Worm (Caenorhabditis elegans) whole organism, L3 larva: Measurements from ENCODE around the gene F55B11.2.

Experiments
- ama-1 ChIP-seq: fragments of 150-350 bp; optimal IDR thresholded peaks from 2 replicates; lab custom pipeline; 2018
- ceh-16 ChIP-seq: sonication (generic microtip); optimal IDR thresholded peaks from 2 replicates; lab custom pipeline; 2017; ENCODE audit warnings: missing biosample characterization, missing genetic modification characterization
- egl-27 ChIP-seq: sonication (generic microtip); optimal IDR thresholded peaks from 4 replicates; lab custom pipeline; 2017; ENCODE audit warnings: missing biosample characterization, missing genetic modification reagents, missing genetic modification characterization
- elt-2 ChIP-seq: sonication (generic microtip); optimal IDR thresholded peaks from 2 replicates; lab custom pipeline; 2016; ENCODE audit warnings: missing genetic modification reagents, mild to moderate bottlenecking, missing genetic modification characterization, missing compliant biosample characterization
- elt-3 ChIP-seq, 3 experiments: fragments of 150-350 bp in 1 of 3; sonication (generic microtip) in 2 of 3; optimal IDR thresholded peaks; 2 replicates in 2 of 3; 4 replicates in 1 of 3; lab custom pipeline; 2014 to 2017; ENCODE audit warnings: missing biosample characterization in 3 of 3, missing genetic modification characterization in 3 of 3
- lin-39 ChIP-seq: fragments of 150-350 bp; optimal IDR thresholded peaks from 2 replicates; lab custom pipeline; 2018; ENCODE audit warnings: missing biosample characterization, missing genetic modification reagents, missing genetic modification characterization
- nfya-1 ChIP-seq: sonication (generic microtip); optimal IDR thresholded peaks from 2 replicates; lab custom pipeline; 2017; ENCODE audit warnings: missing genetic modification characterization, mild to moderate bottlenecking, missing compliant biosample characterization, antibody characterized with exemption, moderate library complexity; ENCODE audit not compliant: insufficient read depth
- nhr-12 ChIP-seq: fragments of 150-350 bp; optimal IDR thresholded peaks from 2 replicates; lab custom pipeline; 2014; ENCODE audit warnings: missing biosample characterization, missing genetic modification characterization
- nhr-28 ChIP-seq: fragments of 150-350 bp; optimal IDR thresholded peaks from 2 replicates; lab custom pipeline; 2014; ENCODE audit warnings: missing biosample characterization, missing genetic modification characterization
- nhr-67 ChIP-seq: fragments of 150-350 bp; optimal IDR thresholded peaks from 2 replicates; lab custom pipeline; 2014; ENCODE audit warnings: missing biosample characterization, missing genetic modification characterization
- nhr-76 ChIP-seq: fragments of 150-350 bp; sonication (generic microtip); optimal IDR thresholded peaks from 5 replicates; lab custom pipeline; 2014; ENCODE audit warnings: missing biosample characterization, missing genetic modification characterization
- zag-1 ChIP-seq: fragments of 150-350 bp; optimal IDR thresholded peaks from 2 replicates; lab custom pipeline; 2014; ENCODE audit warnings: missing biosample characterization, missing genetic modification characterization

- TF ChIP-seq nfya-1 (no peak), nhr-76 (tag; lab: Kevin White, UChicago) (no peak), nhr-12 (no peak), elt-2 (tag; lab: Kevin White, UChicago) (no peak), lin-39 (tag; lab: Kevin White, UChicago) (no peak), egl-27 (no peak), nhr-67 (no peak), zag-1 (tag; lab: Kevin White, UChicago) (no peak), nhr-28 (tag; lab: Kevin White, UChicago) (no peak), ama-1 (lab: Kevin White, UChicago) (no peak), elt-3 (tag; optimal IDR thresholded peaks at IDR 0.05; lab: Kevin White, UChicago) (no peak), ceh-16 (tag; lab: Kevin White, UChicago) (no peak)
Measured at ce11 chrIV:14391746-14392145, 31.3 kb downstream of the F55B11.2 start.
